Fruit fly (Drosophila melanogaster): ENCODE results near the gene CG2246.

Gene CG2246

DNA sequence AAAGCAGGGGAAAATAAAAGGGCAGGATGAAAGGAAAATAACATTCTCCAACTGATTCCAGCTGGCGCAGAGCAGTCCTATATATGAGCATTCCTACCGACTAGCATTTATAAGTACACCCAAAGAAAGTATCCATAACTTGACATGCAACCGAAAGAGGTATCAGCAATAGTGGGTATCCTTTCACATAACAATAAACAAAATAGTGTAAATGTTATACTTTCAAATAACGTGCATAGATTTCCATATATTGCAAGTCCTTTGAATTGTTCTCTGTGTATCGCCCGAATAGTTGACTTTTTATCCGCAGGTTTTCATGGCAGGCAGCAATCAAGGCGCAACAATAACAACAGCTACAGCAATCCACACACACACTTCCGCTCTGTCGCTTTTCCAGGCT lies 51.2 kb downstream of the CG2246 start (continued):
- TF ChIP-seq trem (tag; optimal IDR thresholded peaks at IDR 0.05) (no peak), Med (GFP tag) (peak; percentile 81), pan (optimal IDR thresholded peaks at IDR 0.05) (no peak), pan (GFP tag; optimal IDR thresholded peaks at IDR 0.05 in 1 of 2, IDR thresholded peaks at IDR 0.05 in 1 of 2) (peak in 1 of 2 experiments; percentile 38), CG4820 (GFP tag; optimal IDR thresholded peaks at IDR 0.05) (no peak), CG10366 (GFP tag; IDR thresholded peaks at IDR 0.05) (no peak), PHDP (tag; optimal IDR thresholded peaks at IDR 0.05) (no peak), sna (GFP tag; IDR thresholded peaks at IDR 0.05; ENCODE audit: partially characterized antibody) (no peak), dpn (GFP tag; optimal IDR thresholded peaks at IDR 0.05) (peak in 1 of 2 experiments; percentile 11), NK7.1 (GFP tag; optimal IDR thresholded peaks at IDR 0.05) (no peak), CG6272 (GFP tag; IDR thresholded peaks at IDR 0.05) (no peak), CG6654 (GFP tag; optimal IDR thresholded peaks at IDR 0.05) (no peak), CG4424 (GFP tag; optimal IDR thresholded peaks at IDR 0.05) (no peak), CG33213 (GFP tag; optimal IDR thresholded peaks at IDR 0.05) (no peak), CoRest (tag; optimal IDR thresholded peaks at IDR 0.05) (no peak), pb (GFP tag; optimal IDR thresholded peaks at IDR 0.05) (no peak), Bdp1 (GFP tag; optimal IDR thresholded peaks at IDR 0.05) (no peak), CG9727 (GFP tag; optimal IDR thresholded peaks at IDR 0.05) (no peak), fd96Cb (tag; optimal IDR thresholded peaks at IDR 0.05) (no peak), Dek (tag; optimal IDR thresholded peaks at IDR 0.05) (no peak), Dfd (GFP tag; optimal IDR thresholded peaks at IDR 0.05) (no peak), CHES-1-like (GFP tag; optimal IDR thresholded peaks at IDR 0.05) (no peak), CG18619 (GFP tag; optimal IDR thresholded peaks at IDR 0.05) (no peak), cad (GFP tag; optimal IDR thresholded peaks at IDR 0.05) (no peak), CG30431 (GFP tag; optimal IDR thresholded peaks at IDR 0.05) (no peak), lmd (GFP tag; IDR thresholded peaks at IDR 0.05) (0 out of 2 replicates have a peak, but pooled peaks have one; percentile 28), BEAF-32 (GFP tag; optimal IDR thresholded peaks at IDR 0.05) (no peak), CG30020 (tag; optimal IDR thresholded peaks at IDR 0.05) (no peak), CG10979 (tag; optimal IDR thresholded peaks at IDR 0.05) (no peak), Pdp1 (GFP tag; optimal IDR thresholded peaks at IDR 0.05) (no peak), CG17361 (GFP tag; IDR thresholded peaks at IDR 0.05) (no peak), kah (GFP tag; optimal IDR thresholded peaks at IDR 0.05) (no peak), Sox102F (GFP tag; optimal IDR thresholded peaks at IDR 0.05) (peak; percentile 20), jumu (GFP tag; optimal IDR thresholded peaks at IDR 0.05) (no peak), kay (GFP tag; optimal IDR thresholded peaks at IDR 0.05) (no peak), dan (GFP tag; IDR thresholded peaks at IDR 0.05) (no peak), CG12659 (GFP tag; optimal IDR thresholded peaks at IDR 0.05) (peak; percentile 7), nmo (GFP tag; optimal IDR thresholded peaks at IDR 0.05) (no peak), BtbVII (GFP tag; optimal IDR thresholded peaks at IDR 0.05) (no peak), sisA (GFP tag; IDR thresholded peaks at IDR 0.05) (no peak), MESR4 (GFP tag; optimal IDR thresholded peaks at IDR 0.05) (no peak), HLH3B (GFP tag; IDR thresholded peaks at IDR 0.05) (no peak), pnt (GFP tag; optimal IDR thresholded peaks at IDR 0.05) (no peak), stc (GFP tag; IDR thresholded peaks at IDR 0.05) (peak; percentile 12; the same call in 1 of the 2 replicates), ewg (GFP tag; optimal IDR thresholded peaks at IDR 0.05) (no peak), grau (tag; optimal IDR thresholded peaks at IDR 0.05) (peak; percentile 30), ham (GFP tag; IDR thresholded peaks at IDR 0.05) (no peak), Mrtf (GFP tag; IDR thresholded peaks at IDR 0.05) (no peak), CG17186 (GFP tag; optimal IDR thresholded peaks at IDR 0.05) (no peak), CG12769 (tag; optimal IDR thresholded peaks at IDR 0.05) (peak; percentile 50), Vsx1 (GFP tag; optimal IDR thresholded peaks at IDR 0.05) (no peak), zfh1 (GFP tag; IDR thresholded peaks at IDR 0.05) (no peak)

Data from whole organism, embryonic.